Fruit fly (Drosophila melanogaster): ENCODE measurements around the gene CG3225.

Gene CG3225

DNA sequence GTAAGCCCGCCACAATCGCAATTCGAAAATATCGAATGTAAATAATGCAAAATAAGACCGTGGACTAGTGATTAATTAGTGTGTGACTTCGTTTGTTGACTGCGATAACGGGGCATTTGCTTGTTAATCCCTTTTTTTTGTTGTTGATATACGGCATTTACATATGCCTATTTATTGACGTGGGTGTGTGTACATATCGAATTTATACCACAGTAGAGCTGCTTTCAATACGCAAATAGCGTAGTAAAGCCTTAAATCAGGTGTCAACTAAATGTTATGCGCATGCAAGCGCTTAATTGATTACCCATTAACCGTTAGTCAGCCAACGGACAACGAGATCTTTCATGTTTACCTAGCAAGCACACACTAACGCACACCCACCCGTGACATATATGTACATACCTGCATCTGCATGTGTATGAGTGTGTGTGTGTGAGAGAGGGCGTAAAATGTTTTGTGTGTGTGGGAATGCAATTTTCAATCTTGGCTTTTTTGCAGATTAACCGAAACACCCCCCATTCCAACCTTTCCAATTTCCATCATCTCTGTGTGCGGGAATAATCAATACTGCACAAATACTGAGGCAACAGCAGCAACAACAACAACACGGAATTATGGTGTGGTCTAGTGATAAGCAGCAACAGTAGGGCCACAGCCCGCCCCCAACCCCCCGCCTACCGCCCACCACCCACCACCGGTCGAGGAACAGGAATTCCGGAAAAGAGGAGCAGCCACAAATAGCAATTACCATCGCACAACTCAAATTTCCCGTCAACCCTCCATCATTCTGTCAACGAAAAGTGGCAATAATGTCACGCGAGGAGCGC lies 20.7 kb upstream of the CG3225 start (continued):
- no peak for TF ChIP-seq CG43689 (GFP tag; IDR thresholded peaks at IDR 0.05)
- peak; percentile 51 for TF ChIP-seq CG31365 (tag; optimal IDR thresholded peaks at IDR 0.05)
- no peak for TF ChIP-seq Dll (GFP tag; IDR thresholded peaks at IDR 0.05; ENCODE audit: partially characterized antibody)
- TF ChIP-seq E2f1 (GFP tag; IDR thresholded peaks at IDR 0.05) = no peak
- TF ChIP-seq CG7928 (GFP tag; optimal IDR thresholded peaks at IDR 0.05) = no peak
- TF ChIP-seq CG9215 (GFP tag; IDR thresholded peaks at IDR 0.05) = no peak
- TF ChIP-seq CG1529 (GFP tag; optimal IDR thresholded peaks at IDR 0.05) = peak; percentile 42
- no peak for TF ChIP-seq phol (tag; optimal IDR thresholded peaks at IDR 0.05)
- TF ChIP-seq Gug (GFP tag; IDR thresholded peaks at IDR 0.05) = no peak
- no peak for TF ChIP-seq pb (GFP tag; optimal IDR thresholded peaks at IDR 0.05)
- TF ChIP-seq CG2889 (GFP tag; IDR thresholded peaks at IDR 0.05) = no peak
- no peak for TF ChIP-seq CG14014 (GFP tag; IDR thresholded peaks at IDR 0.05)
- no peak for TF ChIP-seq CG11560 (tag; IDR thresholded peaks at IDR 0.05)
- TF ChIP-seq CG11456 (GFP tag; IDR thresholded peaks at IDR 0.05) = no peak
- TF ChIP-seq Doc3 (GFP tag; IDR thresholded peaks at IDR 0.05; ENCODE audit: partially characterized antibody) = no peak
- TF ChIP-seq CG6175 (GFP tag; IDR thresholded peaks at IDR 0.05) = no peak
- TF ChIP-seq Nf-YC (tag; optimal IDR thresholded peaks at IDR 0.05) = no peak
- TF ChIP-seq Camta (GFP tag; optimal IDR thresholded peaks at IDR 0.05) = no peak
- TF ChIP-seq gcm2 (GFP tag; optimal IDR thresholded peaks at IDR 0.05) = no peak
- no peak for TF ChIP-seq Deaf1 (tag; optimal IDR thresholded peaks at IDR 0.05)
- no peak for TF ChIP-seq nom (GFP tag; optimal IDR thresholded peaks at IDR 0.05)
- peak; percentile 20 for TF ChIP-seq btn (GFP tag; optimal IDR thresholded peaks at IDR 0.05)
- TF ChIP-seq Xrp1 (GFP tag; IDR thresholded peaks at IDR 0.05) = peak; percentile 64
- no peak for TF ChIP-seq CG30431 (GFP tag; optimal IDR thresholded peaks at IDR 0.05)
- TF ChIP-seq Aef1 (GFP tag; IDR thresholded peaks at IDR 0.05) = no peak
- TF ChIP-seq trem (tag; optimal IDR thresholded peaks at IDR 0.05) = no peak
- TF ChIP-seq bsh (GFP tag; optimal IDR thresholded peaks at IDR 0.05) = peak in 1 of 2 experiments; percentile 66
- TF ChIP-seq CG3163 (GFP tag; optimal IDR thresholded peaks at IDR 0.05) = no peak
- TF ChIP-seq CG9932 (GFP tag; IDR thresholded peaks at IDR 0.05) = no peak
- peak; percentile 47 for TF ChIP-seq pfk (GFP tag; optimal IDR thresholded peaks at IDR 0.05)
- no peak for TF ChIP-seq nau (GFP tag; optimal IDR thresholded peaks at IDR 0.05)
- no peak for TF ChIP-seq pita (GFP tag; optimal IDR thresholded peaks at IDR 0.05)
- no peak for TF ChIP-seq CoRest (tag; optimal IDR thresholded peaks at IDR 0.05)
- no peak for TF ChIP-seq gcm (GFP tag; optimal IDR thresholded peaks at IDR 0.05)
- TF ChIP-seq en (GFP tag; optimal IDR thresholded peaks at IDR 0.05) = no peak
- no peak for TF ChIP-seq sima (GFP tag; optimal IDR thresholded peaks at IDR 0.05)
- peak; percentile 40 for TF ChIP-seq repo (GFP tag; optimal IDR thresholded peaks at IDR 0.05)
- no peak for TF ChIP-seq CG2129 (GFP tag; IDR thresholded peaks at IDR 0.05; ENCODE audit: partially characterized antibody)
- no peak for TF ChIP-seq CTCF (GFP tag; optimal IDR thresholded peaks at IDR 0.05)
- TF ChIP-seq wek (GFP tag; optimal IDR thresholded peaks at IDR 0.05) = peak; percentile 63
- no peak for TF ChIP-seq unc-4 (GFP tag; IDR thresholded peaks at IDR 0.05; ENCODE audit: partially characterized antibody)
- TF ChIP-seq Lpt (GFP tag; optimal IDR thresholded peaks at IDR 0.05) = no peak
- no peak for TF ChIP-seq Hr39 (optimal IDR thresholded peaks at IDR 0.05)
- no peak for TF ChIP-seq tx (GFP tag; optimal IDR thresholded peaks at IDR 0.05)
- no peak for TF ChIP-seq CG15479 (GFP tag; optimal IDR thresholded peaks at IDR 0.05)
- TF ChIP-seq CG12942 (GFP tag; optimal IDR thresholded peaks at IDR 0.05) = no peak
- TF ChIP-seq Taf1 (GFP tag; IDR thresholded peaks at IDR 0.05) = no peak
- no peak for TF ChIP-seq CG8290 (GFP tag; optimal IDR thresholded peaks at IDR 0.05)
- no peak for TF ChIP-seq CG8290 (tag; optimal IDR thresholded peaks at IDR 0.05)
- no peak for TF ChIP-seq fd96Cb (tag; optimal IDR thresholded peaks at IDR 0.05)
- TF ChIP-seq CG4282 (GFP tag; optimal IDR thresholded peaks at IDR 0.05) = no peak

Measured in whole organism, embryonic.